Worm (Caenorhabditis elegans): ENCODE data around the gene com-1.
A peak's percentile ranks its signal among the peaks of the same experiment; 100 is the strongest.

The com-1 gene

ce11 chrIII:10856830-10857229, 39.3 kb upstream of the com-1 start:
- TF ChIP-seq zip-8 (tag; optimal IDR thresholded peaks at IDR 0.05), result no peak
- TF ChIP-seq unc-120 (tag; optimal IDR thresholded peaks at IDR 0.05; ENCODE audit: poor library complexity, severe bottlenecking), result no peak
- peak; percentile 68 for TF ChIP-seq ceh-83 (GFP tag; optimal IDR thresholded peaks at IDR 0.05)
- peak; percentile 77 for TF ChIP-seq cnd-1 (tag; optimal IDR thresholded peaks at IDR 0.05)
- TF ChIP-seq drap-1 (GFP tag; optimal IDR thresholded peaks at IDR 0.05), result peak; percentile 33
- TF ChIP-seq lsy-2 (tag; optimal IDR thresholded peaks at IDR 0.05), result no peak
- TF ChIP-seq ceh-43 (GFP tag; optimal IDR thresholded peaks at IDR 0.05), result no peak
- TF ChIP-seq flh-1 (GFP tag; optimal IDR thresholded peaks at IDR 0.05), result no peak
- TF ChIP-seq sptf-1 (tag; optimal IDR thresholded peaks at IDR 0.05), result peak; percentile 51
- TF ChIP-seq mls-2 (tag; optimal IDR thresholded peaks at IDR 0.05), result peak; percentile 26
- TF ChIP-seq lin-32 (GFP tag; optimal IDR thresholded peaks at IDR 0.05), result peak; percentile 53
- peak; percentile 35 for TF ChIP-seq bed-3 (GFP tag; optimal IDR thresholded peaks at IDR 0.05)

DNA sequence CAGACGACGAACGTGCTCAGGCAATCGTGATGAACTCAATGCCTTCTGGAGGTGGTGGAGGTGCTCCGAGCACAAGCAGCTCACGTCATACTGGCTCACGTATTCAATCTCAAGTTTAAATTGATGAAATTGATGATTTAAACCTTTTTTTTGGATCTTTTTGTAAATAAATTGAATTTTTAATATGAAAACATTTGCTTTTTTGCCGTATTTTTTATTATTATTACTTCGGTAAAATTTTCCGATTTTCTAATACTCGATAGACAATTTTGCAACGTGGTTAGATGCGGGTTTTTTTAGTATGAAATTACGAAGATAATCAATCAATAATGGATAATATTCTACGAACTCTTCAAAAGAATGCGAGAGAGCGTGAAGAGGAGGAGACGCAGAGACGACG, 38.2 kb upstream of the com-1 start, which contains the start of gene oxi-1:
TSS of gene oxi-1 (plus strand) at position 301 of the 400 bp plus-strand sequence.
- TF ChIP-seq nhr-2 (tag; optimal IDR thresholded peaks at IDR 0.05) (no peak), unc-120 (tag; optimal IDR thresholded peaks at IDR 0.05; ENCODE audit: poor library complexity, severe bottlenecking) (no peak), unc-62 (GFP tag; optimal IDR thresholded peaks at IDR 0.05) (no peak), ces-1 (GFP tag; optimal IDR thresholded peaks at IDR 0.05) (no peak), lin-32 (GFP tag; optimal IDR thresholded peaks at IDR 0.05) (no peak), ceh-83 (GFP tag; optimal IDR thresholded peaks at IDR 0.05) (no peak), drap-1 (GFP tag; optimal IDR thresholded peaks at IDR 0.05) (no peak), mls-2 (tag; optimal IDR thresholded peaks at IDR 0.05) (no peak), ztf-11 (tag; optimal IDR thresholded peaks at IDR 0.05) (no peak), snpc-4 (tag; optimal IDR thresholded peaks at IDR 0.05) (no peak)

ce11 chrIII:10861375-10861774, 34.8 kb upstream of the com-1 start:
- TF ChIP-seq zip-8 (tag; optimal IDR thresholded peaks at IDR 0.05) (no peak), nhr-2 (tag; optimal IDR thresholded peaks at IDR 0.05) (no peak), elt-3 (tag; optimal IDR thresholded peaks at IDR 0.05) (no peak), nhr-12 (tag; optimal IDR thresholded peaks at IDR 0.05) (no peak), blmp-1 (tag; optimal IDR thresholded peaks at IDR 0.05) (no peak), snpc-4 (tag; optimal IDR thresholded peaks at IDR 0.05) (no peak), pha-4 (tag; optimal IDR thresholded peaks at IDR 0.05) (no peak), sptf-1 (tag; optimal IDR thresholded peaks at IDR 0.05) (no peak), unc-120 (tag; optimal IDR thresholded peaks at IDR 0.05; ENCODE audit: poor library complexity, severe bottlenecking) (no peak), ceh-43 (GFP tag; optimal IDR thresholded peaks at IDR 0.05) (no peak), mab-5 (tag; optimal IDR thresholded peaks at IDR 0.05) (no peak), cnd-1 (tag; optimal IDR thresholded peaks at IDR 0.05) (no peak), lin-32 (GFP tag; optimal IDR thresholded peaks at IDR 0.05) (no peak), bed-3 (GFP tag; optimal IDR thresholded peaks at IDR 0.05) (no peak), hlh-1 (tag; optimal IDR thresholded peaks at IDR 0.05) (no peak), ceh-39 (tag; optimal IDR thresholded peaks at IDR 0.05) (no peak), flh-1 (GFP tag; optimal IDR thresholded peaks at IDR 0.05) (no peak), sem-2 (GFP tag; optimal IDR thresholded peaks at IDR 0.05) (no peak), ztf-11 (tag; optimal IDR thresholded peaks at IDR 0.05) (no peak), ham-2 (GFP tag; optimal IDR thresholded peaks at IDR 0.05) (no peak)

- TF ChIP-seq mls-2 (tag; optimal IDR thresholded peaks at IDR 0.05) (no peak), sem-2 (GFP tag; optimal IDR thresholded peaks at IDR 0.05) (no peak), ceh-39 (tag; optimal IDR thresholded peaks at IDR 0.05) (no peak)
Measured at ce11 chrIII:10867086-10867485, 29.1 kb upstream of the com-1 start.

- TF ChIP-seq elt-3 (tag; optimal IDR thresholded peaks at IDR 0.05), result no peak
- TF ChIP-seq drap-1 (GFP tag; optimal IDR thresholded peaks at IDR 0.05), result no peak
- peak; percentile 7 for TF ChIP-seq hlh-1 (tag; optimal IDR thresholded peaks at IDR 0.05)
- TF ChIP-seq lin-13 (tag; optimal IDR thresholded peaks at IDR 0.05), result no peak
- TF ChIP-seq nhr-2 (tag; optimal IDR thresholded peaks at IDR 0.05), result no peak
- no peak for TF ChIP-seq unc-62 (GFP tag; optimal IDR thresholded peaks at IDR 0.05)
- TF ChIP-seq zip-8 (tag; optimal IDR thresholded peaks at IDR 0.05), result no peak
- TF ChIP-seq unc-39 (tag; optimal IDR thresholded peaks at IDR 0.05), result no peak
- peak; percentile 44 for TF ChIP-seq mep-1 (tag; optimal IDR thresholded peaks at IDR 0.05)
- no peak for TF ChIP-seq flh-1 (GFP tag; optimal IDR thresholded peaks at IDR 0.05)
- no peak for TF ChIP-seq ztf-11 (tag; optimal IDR thresholded peaks at IDR 0.05)
- no peak for TF ChIP-seq bed-3 (GFP tag; optimal IDR thresholded peaks at IDR 0.05)
- peak; percentile 9 for TF ChIP-seq lsy-2 (tag; optimal IDR thresholded peaks at IDR 0.05)
- no peak for TF ChIP-seq ceh-83 (GFP tag; optimal IDR thresholded peaks at IDR 0.05)
- TF ChIP-seq lin-32 (GFP tag; optimal IDR thresholded peaks at IDR 0.05), result no peak
- TF ChIP-seq pha-4 (tag; optimal IDR thresholded peaks at IDR 0.05), result no peak
- TF ChIP-seq sptf-1 (tag; optimal IDR thresholded peaks at IDR 0.05), result peak; percentile 23
- peak; percentile 74 for TF ChIP-seq unc-120 (tag; optimal IDR thresholded peaks at IDR 0.05; ENCODE audit: poor library complexity, severe bottlenecking)
- TF ChIP-seq ces-1 (GFP tag; optimal IDR thresholded peaks at IDR 0.05), result peak; percentile 92
- TF ChIP-seq elt-1 (tag; optimal IDR thresholded peaks at IDR 0.05; ENCODE audit: borderline replicate concordance, insufficient read depth), result no peak
Measured at ce11 chrIII:10868653-10869392, 27.3 kb upstream of the com-1 start, which contains the start of the genes cey-4 and vps-50. Gene cey-4, minus strand, starts transcription at chrIII:10868703. Gene vps-50, plus strand, starts transcription at chrIII:10869193.

All from whole organism, mixed stage, embryonic.